Fruit fly (Drosophila melanogaster) whole organism, embryonic: ENCODE results near the gene corto.

ENCODE experiments used
- Asciz ChIP-seq: fragments of 200-800 bp; sonication (Bioruptor generic); optimal IDR thresholded peaks from 2 replicates; lab custom pipeline; 2017; ENCODE audit warnings: missing biosample characterization, mild to moderate bottlenecking, missing genetic modification characterization, missing genetic modification reagents
- Awh ChIP-seq: fragments of 200-800 bp; sonication (Bioruptor generic); IDR thresholded peaks from 2 replicates; pipeline ENCODE4, ENCODE4 v1.3.6; 2022; ENCODE audit warnings: missing biosample characterization, missing genetic modification characterization
- Bteb2 ChIP-seq: fragments of 200-800 bp; sonication (Bioruptor generic); optimal IDR thresholded peaks from 2 replicates; lab custom pipeline; 2016; ENCODE audit warnings: missing biosample characterization, missing genetic modification characterization
- CG10321 ChIP-seq: fragments of 200-800 bp; sonication (Bioruptor generic); IDR thresholded peaks from 2 replicates; pipeline ENCODE4 v1.3.6; 2022; ENCODE audit warnings: missing biosample characterization, missing genetic modification characterization
- CG11085 ChIP-seq: fragments of 200-800 bp; sonication (Bioruptor generic); IDR thresholded peaks from 2 replicates; pipeline ENCODE4 v1.3.6; 2022; ENCODE audit warnings: missing biosample characterization, missing genetic modification characterization
- CG12104 ChIP-seq: fragments of 200-800 bp; sonication (Bioruptor generic); optimal IDR thresholded peaks from 3 replicates; lab custom pipeline; 2016; ENCODE audit warnings: missing biosample characterization, missing genetic modification characterization
- CG12219 ChIP-seq: fragments of 200-800 bp; sonication (Bioruptor generic); optimal IDR thresholded peaks from 3 replicates; lab custom pipeline; 2018; ENCODE audit warnings: missing biosample characterization, mild to moderate bottlenecking, missing genetic modification characterization
- CG15073 ChIP-seq: fragments of 200-800 bp; sonication (Bioruptor generic); optimal IDR thresholded peaks from 2 replicates; lab custom pipeline; 2016; ENCODE audit warnings: missing biosample characterization, missing genetic modification characterization
- CG1529 ChIP-seq: fragments of 200-800 bp; sonication (Bioruptor generic); optimal IDR thresholded peaks from 3 replicates; lab custom pipeline; 2018; ENCODE audit warnings: missing biosample characterization, missing genetic modification characterization
- CG15514 ChIP-seq: fragments of 200-800 bp; sonication (Bioruptor generic); optimal IDR thresholded peaks from 3 replicates; lab custom pipeline; 2017; ENCODE audit warnings: missing biosample characterization, missing genetic modification characterization, mild to moderate bottlenecking, moderate library complexity, missing genetic modification reagents
- CG17328 ChIP-seq: fragments of 200-800 bp; sonication (Bioruptor generic); IDR thresholded peaks from 2 replicates; pipeline ENCODE4 v1.3.6; 2022; ENCODE audit warnings: missing biosample characterization, missing genetic modification characterization
- CG17802 ChIP-seq: fragments of 200-800 bp; sonication (Bioruptor generic); optimal IDR thresholded peaks from 2 replicates; lab custom pipeline; 2018; ENCODE audit warnings: missing biosample characterization, mild to moderate bottlenecking, missing genetic modification characterization, moderate library complexity
- CG18011 ChIP-seq: fragments of 200-800 bp; sonication (Bioruptor generic); optimal IDR thresholded peaks from 2 replicates; lab custom pipeline; 2017; ENCODE audit warnings: missing biosample characterization, missing genetic modification characterization, mild to moderate bottlenecking, moderate library complexity, missing genotype
- CG18619 ChIP-seq: fragments of 200-800 bp; sonication (Bioruptor generic); optimal IDR thresholded peaks from 3 replicates; lab custom pipeline; 2017; ENCODE audit warnings: missing biosample characterization, mild to moderate bottlenecking, missing genetic modification characterization
- CG30020 ChIP-seq: fragments of 200-800 bp; optimal IDR thresholded peaks from 2 replicates; lab custom pipeline; 2019; ENCODE audit warnings: missing biosample characterization, mild to moderate bottlenecking, missing genetic modification characterization, moderate library complexity
- CG3065 ChIP-seq: fragments of 200-800 bp; sonication (Bioruptor generic); optimal IDR thresholded peaks from 2 replicates; lab custom pipeline; 2016; ENCODE audit warnings: missing biosample characterization, missing genetic modification characterization
- CG31441 ChIP-seq: fragments of 200-800 bp; sonication (Bioruptor generic); IDR thresholded peaks from 2 replicates; pipeline ENCODE4 v1.3.6; 2022; ENCODE audit warnings: missing biosample characterization, missing genetic modification characterization
- CG32767 ChIP-seq: fragments of 200-800 bp; sonication (Bioruptor generic); IDR thresholded peaks from 2 replicates; pipeline ENCODE4 v1.3.6; 2022; ENCODE audit warnings: missing biosample characterization, missing genetic modification characterization
- CG33213 ChIP-seq: fragments of 200-800 bp; sonication (Bioruptor generic); optimal IDR thresholded peaks from 3 replicates; lab custom pipeline; 2016; ENCODE audit warnings: missing biosample characterization, missing genetic modification characterization
- CG4854 ChIP-seq: fragments of 200-800 bp; sonication (Bioruptor generic); optimal IDR thresholded peaks from 2 replicates; lab custom pipeline; 2016; ENCODE audit warnings: missing biosample characterization, missing genetic modification characterization, inconsistent platforms
- CG6791 ChIP-seq: fragments of 200-800 bp; sonication (Bioruptor generic); IDR thresholded peaks from 3 replicates; pipeline ENCODE4 v1.3.6; 2022; ENCODE audit warnings: missing biosample characterization, missing genetic modification characterization; ENCODE audit not compliant: partially characterized antibody
- CG7372 ChIP-seq: fragments of 200-800 bp; sonication (Bioruptor generic); IDR thresholded peaks from 2 replicates; pipeline ENCODE4 v1.3.6; 2022; ENCODE audit warnings: missing biosample characterization, missing genetic modification characterization
- CG7556 ChIP-seq: fragments of 200-800 bp; sonication (Bioruptor generic); optimal IDR thresholded peaks from 2 replicates; lab custom pipeline; 2017; ENCODE audit warnings: missing biosample characterization, mild to moderate bottlenecking, missing genetic modification characterization
- CG8944 ChIP-seq: fragments of 200-800 bp; sonication (Bioruptor generic); optimal IDR thresholded peaks from 3 replicates; lab custom pipeline; 2016; ENCODE audit warnings: missing biosample characterization, missing genetic modification characterization
- CG9797 ChIP-seq: fragments of 200-800 bp; sonication (Bioruptor generic); optimal IDR thresholded peaks from 3 replicates; lab custom pipeline; 2018; ENCODE audit warnings: missing biosample characterization, mild to moderate bottlenecking, missing genetic modification characterization
- Dbx ChIP-seq: fragments of 200-800 bp; sonication (Bioruptor generic); IDR thresholded peaks from 3 replicates; pipeline ENCODE4 v1.3.6; 2022; ENCODE audit warnings: missing biosample characterization, missing genetic modification characterization
- Dek ChIP-seq: fragments of 200-800 bp; sonication (Bioruptor generic); optimal IDR thresholded peaks from 3 replicates; lab custom pipeline; 2019; ENCODE audit warnings: missing biosample characterization, mild to moderate bottlenecking, missing genetic modification characterization, moderate library complexity
- Dref ChIP-seq: fragments of 200-800 bp; sonication (Bioruptor generic); IDR thresholded peaks from 2 replicates; pipeline ENCODE4 v1.3.6; 2022; ENCODE audit warnings: missing biosample characterization, missing genetic modification characterization
- Ets65A ChIP-seq: fragments of 200-800 bp; sonication (Bioruptor generic); peaks from one replicate; lab custom pipeline; 2016; ENCODE audit warnings: missing biosample characterization, missing genetic modification characterization
- HLH3B ChIP-seq: fragments of 200-800 bp; sonication (Bioruptor generic); IDR thresholded peaks from 2 replicates; pipeline ENCODE4 v1.3.6; 2022; ENCODE audit warnings: missing biosample characterization, missing genetic modification characterization
- Hr39 ChIP-seq: fragments of >200 bp; optimal IDR thresholded peaks from 2 replicates; lab custom pipeline; 2017
- Jarid2 ChIP-seq: fragments of 200-800 bp; sonication (Bioruptor generic); optimal IDR thresholded peaks from 3 replicates; lab custom pipeline; 2017; ENCODE audit warnings: mild to moderate bottlenecking, missing biosample characterization, missing genetic modification reagents, missing genetic modification characterization
- Kr ChIP-seq: fragments of 200-800 bp; sonication (Bioruptor generic); optimal IDR thresholded peaks from 2 replicates; lab custom pipeline; 2017; ENCODE audit warnings: missing biosample characterization, mild to moderate bottlenecking, missing genetic modification characterization
- Nf-YB ChIP-seq: fragments of 200-800 bp; sonication (Bioruptor generic); optimal IDR thresholded peaks from 3 replicates; lab custom pipeline; 2019; ENCODE audit warnings: missing biosample characterization, mild to moderate bottlenecking, missing genetic modification characterization, moderate library complexity
- br ChIP-seq: fragments of >200 bp; optimal IDR thresholded peaks from 2 replicates; lab custom pipeline; 2017
- bsh ChIP-seq, 2 experiments: fragments of 200-800 bp; sonication (Bioruptor generic); optimal IDR thresholded peaks; 2 replicates each; lab custom pipeline; 2017 to 2018; ENCODE audit warnings: mild to moderate bottlenecking in 2 of 2, missing biosample characterization in 2 of 2, missing genetic modification characterization in 2 of 2, moderate library complexity in 1 of 2
- chinmo ChIP-seq: fragments of 200-800 bp; sonication (Bioruptor generic); IDR thresholded peaks from 4 replicates; pipeline ENCODE4 v1.3.6; 2022; ENCODE audit warnings: missing biosample characterization, missing genetic modification characterization; ENCODE audit not compliant: partially characterized antibody
- dati ChIP-seq: fragments of 200-800 bp; sonication (Bioruptor generic); IDR thresholded peaks from 2 replicates; pipeline ENCODE4 v1.3.6; 2022; ENCODE audit warnings: missing biosample characterization, missing genetic modification characterization
- dimm ChIP-seq: fragments of 200-800 bp; sonication (Bioruptor generic); IDR thresholded peaks from 2 replicates; pipeline ENCODE4 v1.3.6; 2022; ENCODE audit warnings: missing biosample characterization, missing genetic modification characterization
- esg ChIP-seq: fragments of 200-800 bp; sonication (Bioruptor generic); conservative IDR thresholded peaks from 2 replicates; pipeline ENCODE4 v1.3.6; 2022; ENCODE audit warnings: missing biosample characterization, missing genetic modification characterization
- fd64A ChIP-seq: fragments of 200-800 bp; sonication (Bioruptor generic); optimal IDR thresholded peaks from 3 replicates; lab custom pipeline; 2018; ENCODE audit warnings: missing biosample characterization, mild to moderate bottlenecking, missing genetic modification characterization
- gt ChIP-seq: fragments of 200-800 bp; sonication (Bioruptor generic); IDR thresholded peaks from 2 replicates; pipeline ENCODE4 v1.3.6; 2022; ENCODE audit warnings: missing biosample characterization, missing genetic modification characterization
- ham ChIP-seq: fragments of 200-800 bp; sonication (Bioruptor generic); IDR thresholded peaks from 2 replicates; pipeline ENCODE4 v1.3.6; 2022; ENCODE audit warnings: missing biosample characterization, missing genetic modification characterization
- lov ChIP-seq, 2 experiments: fragments of 200-800 bp in 1 of 2; fragments of >200 bp in 1 of 2; sonication (Bioruptor generic) in 1 of 2; IDR thresholded peaks in 1 of 2; optimal IDR thresholded peaks in 1 of 2; 2 replicates in 1 of 2; 3 replicates in 1 of 2; pipeline versions ENCODE4 v1.3.6 to Lab custom; 2017 to 2022; ENCODE audit warnings: missing biosample characterization in 1 of 2, missing genetic modification characterization in 1 of 2
- nmo ChIP-seq: fragments of 200-800 bp; sonication (Bioruptor generic); optimal IDR thresholded peaks from 2 replicates; lab custom pipeline; 2018; ENCODE audit warnings: missing biosample characterization, mild to moderate bottlenecking, missing genetic modification characterization, moderate library complexity
- onecut ChIP-seq: fragments of 200-800 bp; sonication (Bioruptor generic); IDR thresholded peaks from 2 replicates; pipeline ENCODE4 v1.3.6; 2022; ENCODE audit warnings: missing biosample characterization, missing genetic modification characterization
- sim ChIP-seq: fragments of 200-800 bp; sonication (Bioruptor generic); IDR thresholded peaks from 2 replicates; pipeline ENCODE4 v1.3.6; 2022; ENCODE audit warnings: missing biosample characterization, missing genetic modification characterization
- tio ChIP-seq: fragments of 200-800 bp; sonication (Bioruptor generic); optimal IDR thresholded peaks from 2 replicates; lab custom pipeline; 2017; ENCODE audit warnings: missing biosample characterization, missing genetic modification characterization, inconsistent platforms
- tna ChIP-seq: fragments of 200-800 bp; sonication (Bioruptor generic); IDR thresholded peaks from 2 replicates; pipeline ENCODE4 v1.3.6; 2022; ENCODE audit warnings: missing biosample characterization, missing genetic modification characterization; ENCODE audit not compliant: partially characterized antibody
- z ChIP-seq: fragments of 200-800 bp; sonication (Bioruptor generic); IDR thresholded peaks from 3 replicates; pipeline ENCODE4 v1.3.6; 2022; ENCODE audit warnings: missing biosample characterization, missing genetic modification characterization

corto gene

DNA sequence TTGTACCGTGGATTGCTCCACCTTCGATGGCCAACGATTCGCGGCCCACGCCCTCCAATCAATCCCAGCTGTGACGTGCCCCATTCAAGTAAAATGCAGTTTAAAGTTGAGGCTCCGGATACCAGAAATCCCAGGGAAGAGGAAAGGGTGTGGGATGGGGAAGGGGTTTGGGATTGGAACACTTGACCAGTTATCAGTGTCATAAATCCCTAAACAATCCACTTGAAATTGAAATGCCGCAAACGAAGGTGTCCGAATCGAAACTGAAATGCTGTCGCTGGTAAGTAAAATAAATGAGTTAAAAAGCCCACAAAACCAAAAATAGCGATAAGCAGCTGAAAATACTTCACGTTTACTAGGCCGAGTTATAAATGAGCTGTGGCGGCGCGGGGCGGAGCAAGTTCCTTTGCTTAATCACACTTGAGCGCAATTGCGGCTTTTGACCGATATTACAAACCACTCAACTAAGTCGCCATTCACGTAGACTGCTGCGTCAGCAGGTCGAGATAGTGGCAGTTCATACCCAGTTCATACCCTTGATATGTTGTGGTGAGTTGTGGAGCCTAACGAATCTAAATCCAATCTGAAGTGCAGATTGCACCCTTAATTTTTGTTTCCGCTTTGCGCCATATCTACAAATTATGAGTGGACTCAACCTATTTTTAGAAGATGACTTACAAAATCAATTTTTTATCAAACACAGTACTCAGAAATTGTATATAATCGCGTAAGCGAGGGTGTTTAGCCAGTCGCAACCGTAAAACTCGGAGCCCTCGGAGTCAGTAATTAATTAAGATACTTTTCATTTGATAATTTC is 22.1 kb downstream of the corto start (continued):
- TF ChIP-seq CG17328 (GFP tag; lab: Robert Waterston, UW), result no peak
- TF ChIP-seq CG9797 (GFP tag; lab: Kevin White, UChicago), result no peak
- TF ChIP-seq dimm (GFP tag; lab: Robert Waterston, UW), result no peak
- TF ChIP-seq bsh (GFP tag; optimal IDR thresholded peaks at IDR 0.05; lab: Kevin White, UChicago), result no peak
- peak; percentile 33; the same call in 1 of the 2 replicates for TF ChIP-seq CG31441 (GFP tag; lab: Robert Waterston, UW)
- no peak for TF ChIP-seq tio
- no peak for TF ChIP-seq CG18011
- no peak for TF ChIP-seq br (lab: Kevin White, UChicago)
- no peak for TF ChIP-seq Nf-YB (GFP tag; lab: Kevin White, UChicago)
- no peak for TF ChIP-seq CG8944 (GFP tag; lab: Kevin White, UChicago)
- TF ChIP-seq sim (GFP tag; lab: Robert Waterston, UW), result peak; percentile 27; the same call in 1 of the 2 replicates
- TF ChIP-seq esg (GFP tag; lab: Robert Waterston, UW), result no peak
- TF ChIP-seq Ets65A, result peak; percentile 56
- TF ChIP-seq onecut (GFP tag; lab: Robert Waterston, UW), result no peak
- no peak for TF ChIP-seq lov (optimal IDR thresholded peaks at IDR 0.05; lab: Kevin White, UChicago)
- TF ChIP-seq lov (GFP tag; IDR thresholded peaks at IDR 0.05; lab: Robert Waterston, UW), result 0 out of 3 replicates have a peak, but pooled peaks have one; percentile 16
- TF ChIP-seq CG3065 (GFP tag; lab: Kevin White, UChicago), result no peak
- TF ChIP-seq z (GFP tag; lab: Robert Waterston, UW), result peak; percentile 90
- no peak for TF ChIP-seq CG12104 (GFP tag; lab: Kevin White, UChicago)
- TF ChIP-seq Dbx (GFP tag; lab: Robert Waterston, UW), result no peak
- TF ChIP-seq dati (GFP tag; lab: Robert Waterston, UW), result no peak
- TF ChIP-seq Dref (GFP tag; lab: Robert Waterston, UW), result no peak
- no peak for TF ChIP-seq Bteb2 (GFP tag; lab: Kevin White, UChicago)
- no peak for TF ChIP-seq CG33213 (GFP tag; lab: Kevin White, UChicago)
- no peak for TF ChIP-seq HLH3B (GFP tag; lab: Robert Waterston, UW)
- TF ChIP-seq CG15514, result no peak
- TF ChIP-seq CG7556, result peak; percentile 35
- TF ChIP-seq Hr39 (lab: Kevin White, UChicago), result no peak
- no peak for TF ChIP-seq gt (GFP tag; lab: Robert Waterston, UW)
- no peak for TF ChIP-seq CG32767 (GFP tag; lab: Robert Waterston, UW)
- TF ChIP-seq Asciz (GFP tag; lab: Kevin White, UChicago), result no peak
- TF ChIP-seq chinmo (GFP tag; lab: Robert Waterston, UW), result peak; percentile 23; the same call in 1 of the 4 replicates
- no peak for TF ChIP-seq CG30020 (tag; lab: Kevin White, UChicago)
- TF ChIP-seq CG10321 (GFP tag; lab: Robert Waterston, UW), result no peak
- no peak for TF ChIP-seq CG4854 (GFP tag; lab: Kevin White, UChicago)
- TF ChIP-seq Jarid2, result no peak
- no peak for TF ChIP-seq Kr (GFP tag; lab: Kevin White, UChicago)
- no peak for TF ChIP-seq CG7372 (GFP tag; lab: Robert Waterston, UW)
- no peak for TF ChIP-seq CG18619
- no peak for TF ChIP-seq CG11085 (GFP tag; lab: Robert Waterston, UW)
- no peak for TF ChIP-seq Dek (tag; lab: Kevin White, UChicago)
- TF ChIP-seq CG1529 (GFP tag; lab: Kevin White, UChicago), result no peak
- TF ChIP-seq ham, result no peak
- TF ChIP-seq nmo (GFP tag; lab: Kevin White, UChicago), result no peak
- no peak for TF ChIP-seq CG17802 (tag; lab: Kevin White, UChicago)
- TF ChIP-seq CG6791 (GFP tag; lab: Robert Waterston, UW), result 0 out of 3 replicates have a peak, but pooled peaks have one; percentile 7
- TF ChIP-seq fd64A (GFP tag; lab: Kevin White, UChicago), result no peak
- no peak for TF ChIP-seq CG12219
- TF ChIP-seq CG15073 (GFP tag; lab: Kevin White, UChicago), result no peak
- no peak for TF ChIP-seq tna (GFP tag; lab: Robert Waterston, UW)
- no peak for TF ChIP-seq Awh (GFP tag; lab: Robert Waterston, UW)
